Worm (Caenorhabditis elegans): ENCODE data around the gene nlp-47.

DNA sequence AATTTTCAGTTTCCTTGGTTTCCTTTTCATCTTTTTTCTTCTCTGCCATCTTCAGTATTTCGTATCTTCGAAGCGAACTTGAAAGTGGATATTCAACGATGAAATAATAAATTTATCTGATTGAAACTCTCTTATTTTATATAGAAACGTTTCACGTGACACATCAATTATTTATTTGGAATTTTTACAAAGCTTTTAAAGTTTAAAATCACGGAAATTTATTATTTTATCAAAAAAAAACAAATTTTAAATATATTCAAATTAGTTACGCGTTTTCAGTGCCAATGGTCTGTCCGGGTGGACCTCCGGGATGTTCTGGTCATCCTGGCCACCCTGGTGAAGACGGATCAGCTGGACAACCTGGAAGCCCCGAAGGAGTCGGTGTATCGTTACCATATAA lies 12.4 kb downstream of the nlp-47 start, which contains the start of gene ZK354.7:
- TF ChIP-seq B0310.2 (tag; optimal IDR thresholded peaks at IDR 0.05): no peak
- TF ChIP-seq ama-1 (optimal IDR thresholded peaks at IDR 0.05): no peak
- no peak for TF ChIP-seq ceh-13 (GFP tag; optimal IDR thresholded peaks at IDR 0.05)
- TF ChIP-seq aly-1 (tag; optimal IDR thresholded peaks at IDR 0.05): no peak
- TF ChIP-seq scrt-1 (GFP tag; IDR thresholded peaks at IDR 0.05): no peak
